Fruit fly (Drosophila melanogaster) whole organism, adult: ENCODE data around the gene Mical.

ENCODE experiments used
- CG11617 ChIP-seq: fragments of 200-800 bp; sonication (Bioruptor generic); optimal IDR thresholded peaks from 2 replicates; lab custom pipeline; 2017; ENCODE audit warnings: mild to moderate bottlenecking, missing biosample characterization, missing genetic modification reagents, missing genetic modification characterization
- CG12768 ChIP-seq: fragments of 200-800 bp; sonication (Bioruptor generic); optimal IDR thresholded peaks from 2 replicates; lab custom pipeline; 2017; ENCODE audit warnings: missing biosample characterization, missing genetic modification characterization, mild to moderate bottlenecking, moderate library complexity, missing genetic modification reagents
- CG14711 ChIP-seq: fragments of 200-800 bp; sonication (Bioruptor generic); optimal IDR thresholded peaks from 2 replicates; lab custom pipeline; 2018; ENCODE audit warnings: missing biosample characterization, mild to moderate bottlenecking, missing genetic modification characterization, moderate library complexity
- CG1620 ChIP-seq: fragments of 200-800 bp; sonication (Bioruptor generic); optimal IDR thresholded peaks from 2 replicates; lab custom pipeline; 2016; ENCODE audit warnings: missing biosample characterization, missing genetic modification characterization
- CG5204 ChIP-seq: fragments of 200-800 bp; sonication (Bioruptor generic); optimal IDR thresholded peaks from 2 replicates; lab custom pipeline; 2016; ENCODE audit warnings: missing biosample characterization, missing genetic modification characterization
- CG7045 ChIP-seq: fragments of 200-800 bp; sonication (Bioruptor generic); optimal IDR thresholded peaks from 2 replicates; lab custom pipeline; 2017; ENCODE audit warnings: missing biosample characterization, mild to moderate bottlenecking, missing genetic modification characterization
- CG7101 ChIP-seq: fragments of 200-800 bp; sonication (Bioruptor generic); optimal IDR thresholded peaks from 2 replicates; lab custom pipeline; 2018; ENCODE audit warnings: missing biosample characterization, mild to moderate bottlenecking, missing genetic modification characterization, moderate library complexity
- Crg-1 ChIP-seq: fragments of 200-800 bp; sonication (Bioruptor generic); optimal IDR thresholded peaks from 2 replicates; lab custom pipeline; 2016; ENCODE audit warnings: missing biosample characterization, missing genetic modification characterization
- Hr96 ChIP-seq: fragments of 200-800 bp; sonication (Bioruptor generic); optimal IDR thresholded peaks from 2 replicates; lab custom pipeline; 2016; ENCODE audit warnings: missing biosample characterization, missing genetic modification characterization
- Mnt ChIP-seq: fragments of 200-800 bp; sonication (Bioruptor generic); optimal IDR thresholded peaks from 2 replicates; lab custom pipeline; 2016; ENCODE audit warnings: missing biosample characterization, mild to moderate bottlenecking, missing genetic modification characterization
- bab1 ChIP-seq: fragments of 200-800 bp; sonication (Bioruptor generic); optimal IDR thresholded peaks from 3 replicates; lab custom pipeline; 2019; ENCODE audit warnings: missing biosample characterization, mild to moderate bottlenecking, missing genetic modification characterization, moderate library complexity
- cic ChIP-seq: fragments of 200-800 bp; sonication (Bioruptor generic); optimal IDR thresholded peaks from 2 replicates; lab custom pipeline; 2017; ENCODE audit warnings: missing biosample characterization, mild to moderate bottlenecking, missing genetic modification characterization, moderate library complexity
- kay ChIP-seq: fragments of 200-800 bp; sonication (Bioruptor generic); peaks from one replicate; lab custom pipeline; 2016; ENCODE audit warnings: missing biosample characterization, missing genetic modification characterization, borderline replicate concordance
- ovo ChIP-seq: fragments of 200-800 bp; sonication (Bioruptor generic); optimal IDR thresholded peaks from 2 replicates; lab custom pipeline; 2016; ENCODE audit warnings: missing biosample characterization, missing genetic modification characterization

- TF ChIP-seq CG12768 (peak; percentile 58), Crg-1 (GFP tag; lab: Kevin White, UChicago) (no peak), Mnt (peak; percentile 94), CG14711 (tag; lab: Kevin White, UChicago) (no peak), ovo (GFP tag; lab: Kevin White, UChicago) (no peak), Hr96 (GFP tag; lab: Kevin White, UChicago) (no peak), cic (GFP tag; lab: Kevin White, UChicago) (peak; percentile 80), kay (GFP tag; lab: Kevin White, UChicago) (no peak), CG7101 (tag; lab: Kevin White, UChicago) (no peak), CG1620 (no peak), CG5204 (no peak), CG11617 (GFP tag; lab: Kevin White, UChicago) (no peak), CG7045 (GFP tag; lab: Kevin White, UChicago) (no peak), bab1 (GFP tag; lab: Kevin White, UChicago) (no peak)
Observed at dm6 chr3R:10084179-10084647, 41.5 kb upstream of the Mical start.
